Worm (Caenorhabditis elegans) whole organism, early embryonic: ENCODE measurements around the gene srv-22.

Experiments used
- B0310.2 ChIP-seq: sonication (generic microtip); optimal IDR thresholded peaks from 2 replicates; lab custom pipeline; 2016; ENCODE audit warnings: mild to moderate bottlenecking, missing genetic modification characterization, missing compliant biosample characterization
- F13C5.2 ChIP-seq: sonication (generic microtip); optimal IDR thresholded peaks from 2 replicates; lab custom pipeline; 2017; ENCODE audit warnings: mild to moderate bottlenecking, missing genetic modification characterization, inconsistent platforms, missing compliant biosample characterization
- aly-1 ChIP-seq: sonication (generic microtip); optimal IDR thresholded peaks from 2 replicates; lab custom pipeline; 2016; ENCODE audit warnings: missing genetic modification characterization, missing compliant biosample characterization
- ama-1 ChIP-seq: fragments of 150-350 bp; optimal IDR thresholded peaks from 2 replicates; lab custom pipeline; 2014
- ceh-13 ChIP-seq: fragments of 200-800 bp; sonication (Bioruptor generic); optimal IDR thresholded peaks from 2 replicates; lab custom pipeline; 2018; ENCODE audit warnings: mild to moderate bottlenecking, missing genetic modification characterization, missing compliant biosample characterization
- ceh-36 ChIP-seq: sonication (generic microtip); optimal IDR thresholded peaks from 2 replicates; lab custom pipeline; 2016; ENCODE audit warnings: missing genetic modification characterization, inconsistent platforms, missing compliant biosample characterization
- ets-7 ChIP-seq: sonication (generic microtip); optimal IDR thresholded peaks from 2 replicates; lab custom pipeline; 2016; ENCODE audit warnings: missing genotype, missing genetic modification characterization, missing compliant biosample characterization
- flt-1 ChIP-seq: fragments of 200-800 bp; sonication (Bioruptor generic); IDR thresholded peaks from 2 replicates; pipeline ENCODE4 v1.3.6; 2022; ENCODE audit warnings: missing genetic modification characterization, missing compliant biosample characterization
- hmbx-1 ChIP-seq: sonication (generic microtip); optimal IDR thresholded peaks from 2 replicates; lab custom pipeline; 2016; ENCODE audit warnings: mild to moderate bottlenecking, missing genetic modification characterization, missing compliant biosample characterization
- hmg-4 ChIP-seq: fragments of 200-800 bp; sonication (Bioruptor generic); optimal IDR thresholded peaks from 2 replicates; lab custom pipeline; 2018; ENCODE audit warnings: mild to moderate bottlenecking, missing genetic modification characterization, missing compliant biosample characterization
- hnd-1 ChIP-seq: sonication (generic microtip); optimal IDR thresholded peaks from 2 replicates; lab custom pipeline; 2016; ENCODE audit warnings: missing genetic modification characterization, missing compliant biosample characterization
- pes-1 ChIP-seq: fragments of 200-800 bp; sonication (Bioruptor generic); IDR thresholded peaks from 2 replicates; pipeline ENCODE4 v1.3.6; 2022; ENCODE audit warnings: missing genetic modification reagents, missing genetic modification characterization, missing compliant biosample characterization
- scrt-1 ChIP-seq: fragments of 200-800 bp; sonication (Bioruptor generic); IDR thresholded peaks from 2 replicates; pipeline ENCODE4 v1.3.6; 2022; ENCODE audit warnings: missing genetic modification characterization, missing compliant biosample characterization
- sea-1 ChIP-seq: fragments of 200-800 bp; sonication (Bioruptor generic); conservative IDR thresholded peaks from 2 replicates; pipeline ENCODE4 v1.3.6; 2022; ENCODE audit warnings: missing genetic modification characterization, missing compliant biosample characterization
- tbx-11 ChIP-seq: fragments of 200-800 bp; sonication (Bioruptor generic); IDR thresholded peaks from 2 replicates; pipeline ENCODE4 v1.3.6; 2022; ENCODE audit warnings: missing genetic modification characterization, missing compliant biosample characterization
- tbx-37 ChIP-seq: fragments of 200-800 bp; sonication (Bioruptor generic); conservative IDR thresholded peaks from 2 replicates; pipeline ENCODE4 v1.3.6; 2022; ENCODE audit warnings: missing genetic modification reagents, missing genetic modification characterization, missing compliant biosample characterization
- tra-4 ChIP-seq: sonication (generic microtip); optimal IDR thresholded peaks from 2 replicates; lab custom pipeline; 2017; ENCODE audit warnings: missing genetic modification characterization, missing compliant biosample characterization

Gene srv-22

ce11 chrIV:5903305-5903778 is 23.6 kb upstream of the srv-22 start, which contains the start of gene H04M03.12:
TSS of gene H04M03.12 (minus strand) at chrIV:5903355.
- TF ChIP-seq ets-7 (tag; lab: Kevin White, UChicago) (no peak), scrt-1 (no peak), aly-1 (no peak), tbx-11 (no peak), ama-1 (lab: Kevin White, UChicago) (no peak), hnd-1 (tag; lab: Kevin White, UChicago) (no peak), F13C5.2 (tag; lab: Kevin White, UChicago) (no peak), tbx-37 (GFP tag; lab: Robert Waterston, UW) (no peak), B0310.2 (tag; lab: Kevin White, UChicago) (no peak), pes-1 (GFP tag; lab: Robert Waterston, UW) (no peak), ceh-36 (tag; lab: Kevin White, UChicago) (no peak), tra-4 (tag; lab: Kevin White, UChicago) (no peak), hmbx-1 (tag; lab: Kevin White, UChicago) (no peak), sea-1 (GFP tag; lab: Robert Waterston, UW) (no peak)

DNA sequence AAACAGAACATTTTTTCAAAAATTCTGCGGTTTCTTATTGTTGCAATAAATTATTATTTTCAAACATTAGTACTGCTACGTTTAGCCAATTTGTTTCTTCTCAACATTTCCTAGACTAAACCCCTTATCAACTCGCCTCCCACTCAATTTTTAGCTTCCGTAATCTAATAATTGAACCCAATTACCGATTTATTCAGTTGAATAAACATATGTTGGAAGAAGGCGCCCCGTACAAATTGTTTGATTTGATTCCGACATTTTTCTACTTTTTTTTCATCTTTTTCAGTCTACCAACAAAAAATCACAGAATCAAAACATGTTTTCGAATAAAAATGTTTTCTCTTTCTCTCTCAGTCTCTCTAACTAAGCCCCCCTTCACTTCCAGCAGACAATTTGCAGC is 23.0 kb upstream of the srv-22 start:
- no peak for TF ChIP-seq ama-1 (lab: Kevin White, UChicago)
- TF ChIP-seq flt-1 (GFP tag; lab: Robert Waterston, UW): no peak
- no peak for TF ChIP-seq F13C5.2 (tag; lab: Kevin White, UChicago)
- no peak for TF ChIP-seq tbx-37 (GFP tag; lab: Robert Waterston, UW)
- no peak for TF ChIP-seq ets-7 (tag; lab: Kevin White, UChicago)

- TF ChIP-seq hmg-4 (GFP tag; lab: Kevin White, UChicago) (no peak), tbx-37 (GFP tag; lab: Robert Waterston, UW) (no peak), hmbx-1 (tag; lab: Kevin White, UChicago) (no peak), flt-1 (GFP tag; lab: Robert Waterston, UW) (no peak), aly-1 (no peak), sea-1 (GFP tag; lab: Robert Waterston, UW) (no peak), scrt-1 (no peak), ama-1 (lab: Kevin White, UChicago) (no peak), B0310.2 (tag; lab: Kevin White, UChicago) (no peak), hnd-1 (tag; lab: Kevin White, UChicago) (no peak), ceh-13 (GFP tag; lab: Kevin White, UChicago) (no peak), pes-1 (GFP tag; lab: Robert Waterston, UW) (no peak), ets-7 (tag; lab: Kevin White, UChicago) (no peak), tra-4 (tag; lab: Kevin White, UChicago) (no peak), F13C5.2 (tag; lab: Kevin White, UChicago) (no peak)
Observed at ce11 chrIV:5896341-5896740, 16.6 kb upstream of the srv-22 start, which contains the start of gene pck-3. TSS of gene pck-3 (plus strand) at chrIV:5896641.

ce11 chrIV:5895190-5895589 is 15.4 kb upstream of the srv-22 start, which contains the start of gene nspb-6:
TSS of gene nspb-6 (plus strand) at chrIV:5895490.
- TF ChIP-seq tra-4 (tag; lab: Kevin White, UChicago): no peak
- TF ChIP-seq ama-1 (lab: Kevin White, UChicago): no peak
- TF ChIP-seq hmbx-1 (tag; lab: Kevin White, UChicago): no peak
- no peak for TF ChIP-seq pes-1 (GFP tag; lab: Robert Waterston, UW)
- TF ChIP-seq sea-1 (GFP tag; lab: Robert Waterston, UW): no peak
- no peak for TF ChIP-seq ceh-13 (GFP tag; lab: Kevin White, UChicago)
- TF ChIP-seq aly-1: no peak
- no peak for TF ChIP-seq ceh-36 (tag; lab: Kevin White, UChicago)

DNA sequence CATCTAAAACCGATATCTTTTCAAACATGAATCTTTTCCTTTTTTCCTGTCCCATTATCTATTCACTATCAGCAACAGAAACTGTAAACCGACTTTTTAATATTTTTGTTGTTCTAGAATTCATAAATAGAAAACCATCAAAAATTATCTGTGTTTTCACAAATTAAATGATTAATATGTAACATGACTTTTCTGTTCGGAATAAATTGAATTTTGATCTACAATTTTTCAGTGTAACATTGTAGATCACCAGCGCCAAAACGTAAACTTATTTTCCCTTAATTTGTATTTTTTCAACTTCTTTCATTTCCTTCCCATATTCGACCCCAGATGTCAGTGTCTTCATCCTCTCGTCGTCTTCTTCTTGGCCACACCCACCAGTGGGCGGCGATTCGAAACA is 11.5 kb upstream of the srv-22 start, which contains the start of gene H04M03.3:
H04M03.3 (plus strand) TSS at position 301 of the 400 bp plus-strand sequence.
- TF ChIP-seq ets-7 (tag; lab: Kevin White, UChicago) (no peak), pes-1 (GFP tag; lab: Robert Waterston, UW) (no peak), scrt-1 (no peak), ceh-36 (tag; lab: Kevin White, UChicago) (no peak), ceh-13 (GFP tag; lab: Kevin White, UChicago) (no peak), tbx-37 (GFP tag; lab: Robert Waterston, UW) (no peak), sea-1 (GFP tag; lab: Robert Waterston, UW) (no peak), tra-4 (tag; lab: Kevin White, UChicago) (no peak), hnd-1 (tag; lab: Kevin White, UChicago) (no peak), tbx-11 (no peak), flt-1 (GFP tag; lab: Robert Waterston, UW) (no peak), F13C5.2 (tag; lab: Kevin White, UChicago) (no peak), hmg-4 (GFP tag; lab: Kevin White, UChicago) (no peak), aly-1 (no peak), B0310.2 (tag; lab: Kevin White, UChicago) (no peak), ama-1 (lab: Kevin White, UChicago) (no peak)

DNA sequence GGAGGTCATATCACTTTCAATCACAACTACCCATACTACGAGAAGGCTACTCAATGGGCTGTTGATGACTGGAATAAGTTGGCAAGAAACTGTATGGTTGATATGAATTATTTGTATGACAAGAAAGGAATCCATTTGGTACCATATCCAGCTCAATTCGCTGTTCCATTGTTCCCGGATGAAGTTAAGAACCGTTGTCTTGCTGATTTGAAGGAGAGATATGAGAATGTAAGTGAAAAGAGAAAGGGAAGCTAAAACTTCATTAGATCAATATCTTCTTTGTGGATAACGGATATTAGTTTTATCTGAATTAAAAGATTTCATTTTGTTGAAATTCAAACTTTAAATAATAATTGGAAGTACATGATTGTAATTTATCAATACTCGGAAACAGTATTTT is 6.9 kb upstream of the srv-22 start:
- no peak for TF ChIP-seq ets-7 (tag; lab: Kevin White, UChicago)
- TF ChIP-seq tbx-37 (GFP tag; lab: Robert Waterston, UW): no peak
- TF ChIP-seq tbx-11: no peak
- no peak for TF ChIP-seq ceh-36 (tag; lab: Kevin White, UChicago)
- no peak for TF ChIP-seq hmbx-1 (tag; lab: Kevin White, UChicago)
- no peak for TF ChIP-seq pes-1 (GFP tag; lab: Robert Waterston, UW)
- no peak for TF ChIP-seq ama-1 (lab: Kevin White, UChicago)
- no peak for TF ChIP-seq hnd-1 (tag; lab: Kevin White, UChicago)
- TF ChIP-seq B0310.2 (tag; lab: Kevin White, UChicago): no peak
- TF ChIP-seq tra-4 (tag; lab: Kevin White, UChicago): no peak
- no peak for TF ChIP-seq scrt-1
- no peak for TF ChIP-seq sea-1 (GFP tag; lab: Robert Waterston, UW)
- TF ChIP-seq ceh-13 (GFP tag; lab: Kevin White, UChicago): no peak
- TF ChIP-seq aly-1: no peak
- TF ChIP-seq flt-1 (GFP tag; lab: Robert Waterston, UW): no peak
